Worm (Caenorhabditis elegans): ENCODE results near the gene C08F8.15.

DNA sequence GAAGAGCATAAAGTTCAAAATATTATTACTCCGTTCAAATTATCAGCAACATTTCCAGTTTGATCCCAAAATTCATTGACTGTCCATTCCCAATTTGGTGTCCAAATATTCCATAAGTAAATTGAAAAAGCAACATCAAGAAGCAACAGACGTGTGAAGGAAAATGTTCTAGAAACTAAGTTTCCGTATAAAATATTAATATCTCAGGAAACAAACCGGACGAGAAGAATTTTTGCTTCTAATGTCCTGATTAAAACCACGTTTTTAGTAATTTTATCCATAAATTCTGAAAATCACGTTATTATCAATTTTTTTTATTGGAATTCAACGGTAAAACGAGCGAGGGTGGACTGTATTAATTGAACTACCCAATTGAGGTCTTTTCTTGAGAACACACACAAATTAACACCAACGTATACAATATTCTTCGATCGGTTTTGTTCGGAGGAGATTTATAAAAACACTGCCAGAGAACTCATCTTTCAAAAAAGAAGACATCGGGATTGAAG is 13.6 kb downstream of the C08F8.15 start, which contains the start of gene pigq-1:
- peak; percentile 63 for TF ChIP-seq lin-26 (GFP tag; IDR thresholded peaks at IDR 0.05)
- TF ChIP-seq madf-8 (GFP tag; conservative IDR thresholded peaks at IDR 0.05) = no peak
- peak; percentile 14 for TF ChIP-seq somi-1 (GFP tag; optimal IDR thresholded peaks at IDR 0.05)
- no peak for TF ChIP-seq B0019.2 (GFP tag; conservative IDR thresholded peaks at IDR 0.05)
- peak; percentile 84 for TF ChIP-seq Y53G8AR.9 (GFP tag; conservative IDR thresholded peaks at IDR 0.05)
- TF ChIP-seq him-1 (tag; optimal IDR thresholded peaks at IDR 0.05) = peak; percentile 56
- no peak for TF ChIP-seq ceh-40 (GFP tag; IDR thresholded peaks at IDR 0.05)
- no peak for TF ChIP-seq madf-3 (GFP tag; IDR thresholded peaks at IDR 0.05)
- no peak for TF ChIP-seq rcor-1 (GFP tag; IDR thresholded peaks at IDR 0.05)
- TF ChIP-seq F49E8.2 (tag; optimal IDR thresholded peaks at IDR 0.05; ENCODE audit: insufficient read depth) = peak; percentile 86
- no peak for TF ChIP-seq nhr-179 (tag; optimal IDR thresholded peaks at IDR 0.05)

All from whole organism, young adult.